Worm (Caenorhabditis elegans) whole organism, L2 larva: ENCODE measurements around the gene R01E6.5.

ENCODE experiments used
- C34F6.9 ChIP-seq: fragments of 150-350 bp; optimal IDR thresholded peaks from 2 replicates; lab custom pipeline; 2014; ENCODE audit warnings: missing biosample characterization, missing genetic modification characterization
- F13H6.1 ChIP-seq: sonication (generic microtip); optimal IDR thresholded peaks from 2 replicates; lab custom pipeline; 2016; ENCODE audit warnings: missing genetic modification characterization, missing compliant biosample characterization
- Y55F3AM.14 ChIP-seq: fragments of 200-800 bp; sonication (Bioruptor generic); optimal IDR thresholded peaks from 2 replicates; lab custom pipeline; 2018; ENCODE audit warnings: mild to moderate bottlenecking, missing genetic modification characterization, missing compliant biosample characterization
- ZK546.5 ChIP-seq: sonication (generic microtip); optimal IDR thresholded peaks from 2 replicates; lab custom pipeline; 2017; ENCODE audit warnings: missing biosample characterization, missing genetic modification characterization
- alr-1 ChIP-seq: fragments of 150-350 bp; optimal IDR thresholded peaks from 2 replicates; lab custom pipeline; 2014; ENCODE audit warnings: missing biosample characterization, missing genetic modification characterization
- aly-2 ChIP-seq: fragments of 150-350 bp; optimal IDR thresholded peaks from 2 replicates; lab custom pipeline; 2014; ENCODE audit warnings: missing biosample characterization, missing genetic modification characterization
- ama-1 ChIP-seq: fragments of 150-350 bp; optimal IDR thresholded peaks from 2 replicates; lab custom pipeline; 2018; ENCODE audit warnings: inconsistent platforms
- blmp-1 ChIP-seq: sonication (generic microtip); optimal IDR thresholded peaks from 2 replicates; lab custom pipeline; 2017; ENCODE audit warnings: missing genetic modification characterization, mild to moderate bottlenecking, missing compliant biosample characterization, antibody characterized with exemption, moderate library complexity; ENCODE audit not compliant: insufficient read depth
- ceh-16 ChIP-seq: fragments of 150-350 bp; optimal IDR thresholded peaks from 2 replicates; lab custom pipeline; 2014; ENCODE audit warnings: missing biosample characterization, missing genetic modification characterization
- ceh-82 ChIP-seq: fragments of 150-350 bp; optimal IDR thresholded peaks from 2 replicates; lab custom pipeline; 2014; ENCODE audit warnings: missing biosample characterization, missing genetic modification characterization
- crh-2 ChIP-seq: sonication (generic microtip); optimal IDR thresholded peaks from 2 replicates; lab custom pipeline; 2017; ENCODE audit warnings: missing biosample characterization, missing genetic modification characterization
- dmd-4 ChIP-seq: sonication (generic microtip); optimal IDR thresholded peaks from 2 replicates; lab custom pipeline; 2017; ENCODE audit warnings: missing biosample characterization, missing genetic modification characterization
- egl-27 ChIP-seq: sonication (generic microtip); optimal IDR thresholded peaks from 3 replicates; lab custom pipeline; 2017; ENCODE audit warnings: missing biosample characterization, missing genetic modification reagents, missing genetic modification characterization
- fos-1 ChIP-seq: fragments of 150-350 bp; optimal IDR thresholded peaks from 2 replicates; lab custom pipeline; 2014; ENCODE audit warnings: missing biosample characterization, missing genetic modification characterization
- gmeb-1 ChIP-seq: fragments of 150-350 bp; optimal IDR thresholded peaks from 2 replicates; lab custom pipeline; 2014; ENCODE audit warnings: missing biosample characterization, missing genetic modification characterization
- lin-11 ChIP-seq: fragments of 150-350 bp; sonication (generic microtip); optimal IDR thresholded peaks from 2 replicates; lab custom pipeline; 2014; ENCODE audit warnings: missing biosample characterization, missing genetic modification characterization, inconsistent platforms, mixed read lengths
- lin-13 ChIP-seq: fragments of 150-350 bp; optimal IDR thresholded peaks from 2 replicates; lab custom pipeline; 2014; ENCODE audit warnings: missing biosample characterization, missing genetic modification reagents, missing genetic modification characterization
- lin-39 ChIP-seq: fragments of 150-350 bp; optimal IDR thresholded peaks from 2 replicates; lab custom pipeline; 2014; ENCODE audit warnings: missing biosample characterization, missing genetic modification reagents, missing genetic modification characterization
- lsy-2 ChIP-seq, 2 experiments: fragments of 150-350 bp in 1 of 2; sonication (generic microtip) in 1 of 2; optimal IDR thresholded peaks; 2 replicates each; lab custom pipeline; 2014 to 2017; ENCODE audit warnings: missing biosample characterization in 2 of 2, missing genetic modification characterization in 2 of 2
- mab-5 ChIP-seq: fragments of 150-350 bp; optimal IDR thresholded peaks from 2 replicates; lab custom pipeline; 2014; ENCODE audit warnings: missing biosample characterization, missing genetic modification characterization
- mbf-1 ChIP-seq: sonication (generic microtip); optimal IDR thresholded peaks from 2 replicates; lab custom pipeline; 2017; ENCODE audit warnings: missing biosample characterization, missing genetic modification characterization
- mdl-1 ChIP-seq, 2 experiments: fragments of 150-350 bp in 1 of 2; sonication (generic microtip) in 1 of 2; optimal IDR thresholded peaks; 2 replicates each; lab custom pipeline; 2017; ENCODE audit warnings: missing biosample characterization in 2 of 2, missing genetic modification characterization in 2 of 2
- nhr-10 ChIP-seq: sonication (generic microtip); optimal IDR thresholded peaks from 2 replicates; lab custom pipeline; 2017; ENCODE audit warnings: missing biosample characterization, missing genetic modification characterization
- nhr-11 ChIP-seq: fragments of 150-350 bp; optimal IDR thresholded peaks from 2 replicates; lab custom pipeline; 2014; ENCODE audit warnings: missing biosample characterization, missing genetic modification characterization
- nhr-129 ChIP-seq: fragments of 150-350 bp; optimal IDR thresholded peaks from 2 replicates; lab custom pipeline; 2014; ENCODE audit warnings: missing biosample characterization, missing genetic modification characterization
- nhr-21 ChIP-seq: fragments of 150-350 bp; optimal IDR thresholded peaks from 2 replicates; lab custom pipeline; 2014; ENCODE audit warnings: missing biosample characterization, missing genetic modification characterization
- nhr-23 ChIP-seq: fragments of 150-350 bp; optimal IDR thresholded peaks from 2 replicates; lab custom pipeline; 2014; ENCODE audit warnings: missing biosample characterization, missing genetic modification reagents, missing genetic modification characterization
- nhr-237 ChIP-seq: fragments of 150-350 bp; optimal IDR thresholded peaks from 2 replicates; lab custom pipeline; 2014; ENCODE audit warnings: missing biosample characterization, missing genetic modification characterization
- nhr-6 ChIP-seq: fragments of 150-350 bp; optimal IDR thresholded peaks from 2 replicates; lab custom pipeline; 2014; ENCODE audit warnings: missing biosample characterization, missing genetic modification characterization
- nhr-77 ChIP-seq: fragments of 150-350 bp; optimal IDR thresholded peaks from 2 replicates; lab custom pipeline; 2014; ENCODE audit warnings: missing biosample characterization, missing genetic modification characterization
- peb-1 ChIP-seq: fragments of 150-350 bp; optimal IDR thresholded peaks from 2 replicates; lab custom pipeline; 2014; ENCODE audit warnings: missing biosample characterization, missing genetic modification characterization
- sem-4 ChIP-seq: fragments of 150-350 bp; optimal IDR thresholded peaks from 2 replicates; lab custom pipeline; 2014; ENCODE audit warnings: missing biosample characterization, missing genetic modification reagents, missing genetic modification characterization
- skn-1 ChIP-seq: sonication (generic microtip); optimal IDR thresholded peaks from 2 replicates; lab custom pipeline; 2017; ENCODE audit warnings: missing biosample characterization, missing genetic modification characterization
- sma-3 ChIP-seq: sonication (generic microtip); optimal IDR thresholded peaks from 2 replicates; lab custom pipeline; 2016; ENCODE audit warnings: missing genetic modification reagents, missing genetic modification characterization, missing compliant biosample characterization
- sma-9 ChIP-seq, 2 experiments: fragments of 150-350 bp in 1 of 2; sonication (generic microtip) in 1 of 2; optimal IDR thresholded peaks; 2 replicates each; lab custom pipeline; 2014 to 2016; ENCODE audit warnings: missing genetic modification characterization in 2 of 2, mild to moderate bottlenecking in 1 of 2, missing biosample characterization in 1 of 2, missing compliant biosample characterization in 1 of 2, missing genetic modification reagents in 1 of 2, moderate library complexity in 1 of 2
- snpc-4 ChIP-seq: fragments of 150-350 bp; optimal IDR thresholded peaks from 2 replicates; lab custom pipeline; 2014; ENCODE audit warnings: missing biosample characterization, missing genetic modification characterization
- unc-39 ChIP-seq: fragments of 150-350 bp; optimal IDR thresholded peaks from 2 replicates; lab custom pipeline; 2014; ENCODE audit warnings: missing biosample characterization, missing genetic modification characterization
- unc-55 ChIP-seq: fragments of 150-350 bp; sonication (generic microtip); optimal IDR thresholded peaks from 3 replicates; lab custom pipeline; 2014; ENCODE audit warnings: missing biosample characterization, missing genetic modification reagents, missing genetic modification characterization
- unc-62 ChIP-seq: fragments of 150-350 bp; optimal IDR thresholded peaks from 2 replicates; lab custom pipeline; 2014; ENCODE audit warnings: missing biosample characterization, missing genetic modification reagents, missing genetic modification characterization
- zag-1 ChIP-seq: fragments of 150-350 bp; optimal IDR thresholded peaks from 2 replicates; lab custom pipeline; 2014; ENCODE audit warnings: missing biosample characterization, missing genetic modification characterization
- ztf-1 ChIP-seq: fragments of 200-800 bp; sonication (Bioruptor generic); conservative IDR thresholded peaks from 2 replicates; pipeline ENCODE4 v1.3.6; 2022; ENCODE audit warnings: missing genetic modification characterization, missing compliant biosample characterization
- ztf-11 ChIP-seq: sonication (generic microtip); optimal IDR thresholded peaks from 2 replicates; lab custom pipeline; 2017; ENCODE audit warnings: missing biosample characterization, missing genetic modification characterization
- ztf-4 ChIP-seq: fragments of 150-350 bp; optimal IDR thresholded peaks from 2 replicates; lab custom pipeline; 2014; ENCODE audit warnings: missing biosample characterization, missing genetic modification characterization

Gene R01E6.5

DNA sequence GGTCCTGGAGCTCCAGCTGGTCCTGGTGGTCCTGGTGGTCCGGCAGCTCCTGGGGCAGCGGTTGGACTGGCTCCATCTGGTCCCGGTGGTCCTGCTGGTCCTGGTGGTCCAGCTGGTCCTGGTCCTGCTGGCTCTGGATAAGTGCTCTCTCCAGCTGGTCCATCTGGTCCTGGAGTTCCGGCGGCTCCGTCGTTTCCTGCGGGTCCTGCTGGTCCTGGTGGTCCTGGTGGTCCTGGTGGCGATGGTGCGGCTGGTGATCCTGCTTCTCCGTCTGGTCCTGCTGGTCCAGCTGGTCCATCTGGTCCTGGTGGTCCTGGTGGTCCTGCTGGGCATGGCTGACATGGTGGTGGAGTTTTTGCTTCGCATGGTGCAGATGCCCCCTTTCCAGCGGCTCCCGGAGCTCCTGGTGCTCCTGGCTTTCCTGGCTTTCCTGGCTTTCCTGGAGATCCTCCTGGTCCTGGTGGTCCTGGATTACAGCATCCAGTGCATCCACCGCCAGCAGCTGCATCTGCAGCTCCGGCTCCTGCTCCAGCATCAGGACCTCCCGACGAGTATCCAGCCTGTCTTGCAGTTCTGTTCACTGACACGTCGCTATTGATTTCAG, 26.5 kb upstream of the R01E6.5 start:
- no peak for TF ChIP-seq ceh-82 (tag; lab: Kevin White, UChicago)
- no peak for TF ChIP-seq egl-27
- no peak for TF ChIP-seq skn-1
- no peak for TF ChIP-seq dmd-4 (tag; lab: Kevin White, UChicago)
- no peak for TF ChIP-seq ztf-4

DNA sequence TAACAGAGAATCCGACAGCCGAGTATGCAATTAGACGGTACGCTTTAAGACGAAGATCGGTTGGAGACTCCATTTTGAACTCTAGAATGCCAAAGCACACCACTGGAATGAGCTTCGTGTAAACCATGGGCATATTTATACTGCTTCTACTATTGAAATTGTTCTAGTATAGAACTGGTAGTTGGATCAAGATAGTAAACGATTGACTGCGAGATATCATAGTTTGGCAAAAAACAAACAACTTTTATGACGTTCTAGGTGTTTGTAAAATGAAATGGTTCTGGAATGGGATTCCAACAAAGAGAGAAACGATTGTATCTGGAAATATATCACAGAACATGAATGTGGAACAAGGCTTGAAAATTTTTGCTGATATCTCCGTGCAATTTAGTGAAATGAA, 25.9 kb upstream of the R01E6.5 start, which contains the start of gene col-185:
TSS of gene col-185 (minus strand) at position 101 of the 400 bp plus-strand sequence.
- no peak for TF ChIP-seq gmeb-1 (tag; lab: Kevin White, UChicago)
- no peak for TF ChIP-seq zag-1 (tag; lab: Kevin White, UChicago)
- TF ChIP-seq unc-62 (GFP tag; lab: Kevin White, UChicago): no peak
- TF ChIP-seq snpc-4 (tag; lab: Kevin White, UChicago): no peak
- no peak for TF ChIP-seq lin-39 (tag; lab: Kevin White, UChicago)
- TF ChIP-seq lsy-2 (tag; optimal IDR thresholded peaks at IDR 0.05; lab: Kevin White, UChicago): no peak
- TF ChIP-seq nhr-10 (tag; lab: Kevin White, UChicago): no peak
- no peak for TF ChIP-seq peb-1 (tag; lab: Kevin White, UChicago)
- TF ChIP-seq nhr-237: no peak
- TF ChIP-seq sem-4 (tag; lab: Kevin White, UChicago): no peak
- TF ChIP-seq ztf-4: no peak
- TF ChIP-seq ceh-82 (tag; lab: Kevin White, UChicago): no peak
- TF ChIP-seq, all 48 proteins: peak for 0

DNA sequence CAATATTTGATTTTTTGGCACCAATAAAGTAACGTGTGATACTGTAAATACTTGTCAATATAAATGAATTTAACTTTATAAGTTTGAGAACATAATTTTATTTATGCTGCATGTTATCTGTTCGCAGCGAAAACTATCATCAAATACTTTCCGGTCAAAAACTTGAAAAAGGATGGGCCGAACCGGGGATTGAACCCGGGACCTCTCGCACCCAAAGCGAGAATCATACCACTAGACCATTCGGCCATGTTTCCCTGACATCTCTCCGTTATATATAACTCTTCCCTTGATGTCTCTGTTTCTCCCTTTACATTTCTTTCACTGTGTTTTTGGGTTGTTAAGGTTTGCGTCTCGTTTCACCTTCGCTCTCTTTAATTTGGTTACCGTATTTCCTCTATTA, 25.1 kb upstream of the R01E6.5 start:
- no peak for TF ChIP-seq lin-11 (tag; lab: Kevin White, UChicago)
- TF ChIP-seq lin-13: peak; percentile 42
- peak; percentile 9 for TF ChIP-seq crh-2 (tag; lab: Kevin White, UChicago)
- TF ChIP-seq F13H6.1 (tag; lab: Kevin White, UChicago): peak; percentile 27
- no peak for TF ChIP-seq unc-39 (tag; lab: Kevin White, UChicago)
- TF ChIP-seq fos-1 (tag; lab: Kevin White, UChicago): peak; percentile 57
- TF ChIP-seq ztf-1 (GFP tag; lab: Robert Waterston, UW): no peak
- TF ChIP-seq C34F6.9 (tag; lab: Kevin White, UChicago): peak; percentile 31
- no peak for TF ChIP-seq ztf-11
- TF ChIP-seq mdl-1 (tag; optimal IDR thresholded peaks at IDR 0.05; lab: Kevin White, UChicago): peak in 1 of 2 experiments; percentile 17
- peak; percentile 45 for TF ChIP-seq sma-9 (GFP tag; optimal IDR thresholded peaks at IDR 0.05; lab: Kevin White, UChicago)
- TF ChIP-seq sma-9 (tag; optimal IDR thresholded peaks at IDR 0.05; lab: Kevin White, UChicago): no peak
- no peak for TF ChIP-seq peb-1 (tag; lab: Kevin White, UChicago)
- peak; percentile 75 for TF ChIP-seq nhr-129 (tag; lab: Kevin White, UChicago)
- TF ChIP-seq gmeb-1 (tag; lab: Kevin White, UChicago): peak; percentile 36
- TF ChIP-seq lsy-2 (tag; optimal IDR thresholded peaks at IDR 0.05; lab: Kevin White, UChicago): peak; percentile 16 to 58
- TF ChIP-seq ztf-4: no peak
- TF ChIP-seq Y55F3AM.14 (GFP tag; lab: Kevin White, UChicago): peak; percentile 49
- peak; percentile 35 for TF ChIP-seq nhr-21
- TF ChIP-seq egl-27: peak; percentile 6
- TF ChIP-seq alr-1 (tag; lab: Kevin White, UChicago): no peak
- TF ChIP-seq sma-3: peak; percentile 61
- peak; percentile 53 for TF ChIP-seq unc-55
- peak; percentile 24 for TF ChIP-seq sem-4 (tag; lab: Kevin White, UChicago)
- TF ChIP-seq, all 48 proteins: peak for 16

DNA sequence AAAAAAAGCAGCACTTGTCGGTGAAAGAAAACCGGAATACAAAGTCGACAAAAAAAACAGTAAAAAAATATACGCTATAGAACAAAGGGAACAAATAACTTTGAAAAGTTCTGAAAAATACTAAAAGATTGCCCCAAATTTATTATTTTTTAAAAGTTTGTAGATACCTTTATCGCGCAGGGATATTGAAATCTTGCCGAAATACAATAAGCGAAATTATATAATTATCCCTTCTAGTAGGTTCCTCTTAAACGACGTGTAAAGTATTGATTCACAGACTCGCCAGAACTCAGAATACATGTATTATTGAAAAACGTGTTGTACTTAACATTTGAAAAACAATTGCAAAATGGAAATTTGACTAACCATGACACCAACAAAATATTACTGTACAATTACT, 22.5 kb upstream of the R01E6.5 start:
- no peak for TF ChIP-seq nhr-11
- peak; percentile 98 for TF ChIP-seq crh-2 (tag; lab: Kevin White, UChicago)
- peak; percentile 30 to 82 for TF ChIP-seq mdl-1 (tag; optimal IDR thresholded peaks at IDR 0.05; lab: Kevin White, UChicago)
- TF ChIP-seq ztf-11: peak; percentile 20
- TF ChIP-seq mbf-1 (tag; lab: Kevin White, UChicago): peak; percentile 67
- peak; percentile 34 for TF ChIP-seq ceh-82 (tag; lab: Kevin White, UChicago)
- no peak for TF ChIP-seq alr-1 (tag; lab: Kevin White, UChicago)
- TF ChIP-seq sma-9 (GFP tag; optimal IDR thresholded peaks at IDR 0.05; lab: Kevin White, UChicago): peak; percentile 81
- no peak for TF ChIP-seq sma-9 (tag; optimal IDR thresholded peaks at IDR 0.05; lab: Kevin White, UChicago)
- TF ChIP-seq nhr-77 (tag; lab: Kevin White, UChicago): peak; percentile 87
- peak; percentile 40 for TF ChIP-seq ZK546.5 (tag; lab: Kevin White, UChicago)
- TF ChIP-seq dmd-4 (tag; lab: Kevin White, UChicago): peak; percentile 78
- peak; percentile 93 for TF ChIP-seq nhr-6 (tag; lab: Kevin White, UChicago)
- TF ChIP-seq blmp-1: peak; percentile 33
- no peak for TF ChIP-seq ztf-1 (GFP tag; lab: Robert Waterston, UW)
- TF ChIP-seq unc-62 (GFP tag; lab: Kevin White, UChicago): peak; percentile 10
- peak; percentile 96 for TF ChIP-seq C34F6.9 (tag; lab: Kevin White, UChicago)
- TF ChIP-seq aly-2 (tag; lab: Kevin White, UChicago): no peak
- TF ChIP-seq lin-13: peak; percentile 92
- peak; percentile 91 for TF ChIP-seq egl-27
- no peak for TF ChIP-seq nhr-23 (tag; lab: Kevin White, UChicago)
- TF ChIP-seq lsy-2 (tag; optimal IDR thresholded peaks at IDR 0.05; lab: Kevin White, UChicago): peak; percentile 85 to 89
- TF ChIP-seq gmeb-1 (tag; lab: Kevin White, UChicago): peak; percentile 90
- TF ChIP-seq ama-1: no peak
- TF ChIP-seq ceh-16 (tag; lab: Kevin White, UChicago): peak; percentile 68
- no peak for TF ChIP-seq peb-1 (tag; lab: Kevin White, UChicago)
- no peak for TF ChIP-seq lin-11 (tag; lab: Kevin White, UChicago)
- peak; percentile 83 for TF ChIP-seq snpc-4 (tag; lab: Kevin White, UChicago)
- TF ChIP-seq lin-39 (tag; lab: Kevin White, UChicago): no peak
- TF ChIP-seq mab-5: peak; percentile 86
- no peak for TF ChIP-seq Y55F3AM.14 (GFP tag; lab: Kevin White, UChicago)
